Worm (Caenorhabditis elegans): Measurements from ENCODE around the gene F54F12.2.

- TF ChIP-seq elt-1 (tag; optimal IDR thresholded peaks at IDR 0.05), result no peak
- no peak for TF ChIP-seq pqm-1 (tag; optimal IDR thresholded peaks at IDR 0.05)
- TF ChIP-seq pha-4 (tag; optimal IDR thresholded peaks at IDR 0.05), result no peak
- TF ChIP-seq mml-1 (tag; optimal IDR thresholded peaks at IDR 0.05), result no peak
- TF ChIP-seq nhr-28 (tag; optimal IDR thresholded peaks at IDR 0.05), result no peak
Observed at ce11 chrIII:13055342-13055741, 15.5 kb downstream of the F54F12.2 start, which contains the start of gene F54F12.1.

Measured in whole organism, L3 larva.